Worm (Caenorhabditis elegans) whole organism, mixed stage, embryonic: ENCODE measurements around the gene panl-3.

Source experiments
- ces-1 ChIP-seq: fragments of 150-350 bp; optimal IDR thresholded peaks from 2 replicates; lab custom pipeline; 2014; ENCODE audit warnings: missing biosample characterization, missing genetic modification reagents, missing genetic modification characterization
- drap-1 ChIP-seq: fragments of 200-800 bp; sonication (Bioruptor generic); optimal IDR thresholded peaks from 3 replicates; lab custom pipeline; 2018; ENCODE audit warnings: mild to moderate bottlenecking, missing genetic modification characterization, missing compliant biosample characterization
- lin-13 ChIP-seq: fragments of 150-350 bp; optimal IDR thresholded peaks from 2 replicates; lab custom pipeline; 2014; ENCODE audit warnings: missing biosample characterization, missing genetic modification characterization
- lsy-2 ChIP-seq: fragments of 150-350 bp; optimal IDR thresholded peaks from 2 replicates; lab custom pipeline; 2014; ENCODE audit warnings: missing biosample characterization, missing genetic modification characterization
- nhr-2 ChIP-seq: fragments of 150-350 bp; optimal IDR thresholded peaks from 2 replicates; lab custom pipeline; 2014; ENCODE audit warnings: missing biosample characterization, missing genetic modification characterization
- nhr-237 ChIP-seq: fragments of 150-350 bp; optimal IDR thresholded peaks from 2 replicates; lab custom pipeline; 2014; ENCODE audit warnings: missing biosample characterization, missing genetic modification characterization
- nhr-76 ChIP-seq: sonication (generic microtip); optimal IDR thresholded peaks from 2 replicates; lab custom pipeline; 2017; ENCODE audit warnings: missing biosample characterization, missing genetic modification characterization
- sem-2 ChIP-seq: fragments of 200-800 bp; sonication (Bioruptor generic); optimal IDR thresholded peaks from 2 replicates; lab custom pipeline; 2018; ENCODE audit warnings: mild to moderate bottlenecking, missing genetic modification characterization, missing compliant biosample characterization
- snpc-4 ChIP-seq: fragments of 150-350 bp; optimal IDR thresholded peaks from 2 replicates; lab custom pipeline; 2014; ENCODE audit warnings: missing biosample characterization, missing genetic modification characterization
- unc-120 ChIP-seq: sonication (generic microtip); optimal IDR thresholded peaks from 2 replicates; lab custom pipeline; 2017; ENCODE audit warnings: missing genetic modification characterization, missing compliant biosample characterization; ENCODE audit not compliant: poor library complexity, severe bottlenecking
- ztf-11 ChIP-seq: fragments of 150-350 bp; optimal IDR thresholded peaks from 2 replicates; lab custom pipeline; 2014; ENCODE audit warnings: missing biosample characterization, missing genetic modification characterization

DNA sequence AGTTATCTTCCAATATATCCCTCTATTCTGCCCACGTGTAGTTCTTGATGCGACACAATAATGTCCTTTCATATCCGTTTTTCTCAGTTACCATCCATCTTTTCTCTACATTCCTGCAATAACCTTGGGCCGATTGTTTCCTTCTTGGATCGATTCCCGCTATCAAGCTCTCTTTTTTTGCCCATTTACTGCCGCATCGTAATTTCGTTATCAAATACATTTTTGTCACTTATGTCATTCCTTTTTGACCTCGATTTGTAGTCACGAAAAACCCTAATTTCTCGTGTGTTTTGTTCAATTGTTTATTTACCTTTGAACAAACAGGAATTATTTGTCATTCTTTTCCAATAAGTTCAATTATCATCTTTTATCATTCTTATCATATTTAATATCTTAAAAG is 31.1 kb downstream of the panl-3 start:
- TF ChIP-seq nhr-2 (tag; lab: Kevin White, UChicago) (no peak), sem-2 (GFP tag; lab: Kevin White, UChicago) (no peak), lsy-2 (no peak), drap-1 (GFP tag; lab: Kevin White, UChicago) (no peak), ces-1 (GFP tag; lab: Kevin White, UChicago) (no peak), snpc-4 (no peak), nhr-76 (tag; lab: Kevin White, UChicago) (no peak), nhr-237 (tag; lab: Kevin White, UChicago) (no peak), unc-120 (tag; lab: Kevin White, UChicago) (no peak), lin-13 (tag; lab: Kevin White, UChicago) (no peak), ztf-11 (tag; lab: Kevin White, UChicago) (no peak)
